Fruit fly (Drosophila melanogaster) whole organism: ENCODE data around the gene CG12075.

Experiments
- CG8478 ChIP-seq: fragments of >200 bp; optimal IDR thresholded peaks from 2 replicates; lab custom pipeline; 2018; ENCODE audit warnings: inconsistent platforms
- Dll ChIP-seq: fragments of >200 bp; optimal IDR thresholded peaks from 2 replicates; lab custom pipeline; 2017
- pan ChIP-seq: fragments of >200 bp; optimal IDR thresholded peaks from 2 replicates; lab custom pipeline; 2017
- usp ChIP-seq: fragments of >200 bp; optimal IDR thresholded peaks from 2 replicates; lab custom pipeline; 2017; ENCODE audit warnings: missing biosample characterization, missing genetic modification characterization, mixed read lengths

dm6 chrX:8857098-8857724, 19.1 kb downstream of the CG12075 start:
- TF ChIP-seq usp (GFP tag; lab: Kevin White, UChicago): no peak
- TF ChIP-seq pan (lab: Kevin White, UChicago): no peak
- TF ChIP-seq CG8478 (lab: Kevin White, UChicago): no peak
- TF ChIP-seq Dll (lab: Kevin White, UChicago): no peak
